Fruit fly (Drosophila melanogaster): ENCODE results near the gene Tango4.

Tango4 gene

DNA sequence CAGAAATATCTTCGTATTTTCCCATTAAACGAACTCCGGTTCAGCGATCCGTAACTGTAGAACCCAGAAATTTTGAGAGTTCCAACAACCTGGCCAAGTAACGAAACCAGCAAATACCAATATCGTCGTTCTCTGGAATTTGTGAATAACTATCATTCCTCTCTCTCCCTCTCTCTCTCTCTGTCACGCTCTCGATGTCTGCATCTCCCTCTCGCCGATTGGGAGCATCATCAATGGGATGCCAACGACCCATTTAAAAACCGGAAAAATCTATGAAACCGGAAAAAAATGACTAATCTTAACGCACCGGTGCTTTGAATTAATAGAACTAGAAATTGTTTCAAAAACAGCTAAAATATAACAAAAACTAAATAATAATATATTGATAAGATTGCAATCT lies 13.3 kb upstream of the Tango4 start (continued):
- TF ChIP-seq CG10979 (tag; optimal IDR thresholded peaks at IDR 0.05) (no peak), CG3281 (GFP tag; optimal IDR thresholded peaks at IDR 0.05) (no peak), vfl (GFP tag; optimal IDR thresholded peaks at IDR 0.05) (no peak), hbn (GFP tag; IDR thresholded peaks at IDR 0.05; ENCODE audit: partially characterized antibody) (no peak), Hmx (GFP tag; optimal IDR thresholded peaks at IDR 0.05) (no peak), Max (GFP tag; optimal IDR thresholded peaks at IDR 0.05) (no peak), trem (tag; optimal IDR thresholded peaks at IDR 0.05) (no peak), fd96Cb (tag; optimal IDR thresholded peaks at IDR 0.05) (no peak), CG16779 (GFP tag; IDR thresholded peaks at IDR 0.05) (no peak), fru (optimal IDR thresholded peaks at IDR 0.05) (no peak), Oaz (GFP tag; IDR thresholded peaks at IDR 0.05) (no peak), CG17802 (tag; optimal IDR thresholded peaks at IDR 0.05) (no peak), CG16813 (GFP tag; IDR thresholded peaks at IDR 0.05; ENCODE audit: partially characterized antibody) (no peak), Nf-YA (GFP tag; IDR thresholded peaks at IDR 0.05) (no peak), Trl (optimal IDR thresholded peaks at IDR 0.05) (peak; percentile 71 to 77), Trl (GFP tag; optimal IDR thresholded peaks at IDR 0.05) (no peak), CG13775 (GFP tag; optimal IDR thresholded peaks at IDR 0.05) (no peak), Atf3 (GFP tag; optimal IDR thresholded peaks at IDR 0.05) (no peak), cato (GFP tag; optimal IDR thresholded peaks at IDR 0.05; ENCODE audit: borderline replicate concordance) (no peak), twi (tag; optimal IDR thresholded peaks at IDR 0.05) (no peak), CG12769 (tag; optimal IDR thresholded peaks at IDR 0.05) (peak; percentile 77), D (optimal IDR thresholded peaks at IDR 0.05) (no peak), D (GFP tag; optimal IDR thresholded peaks at IDR 0.05) (no peak), CG11560 (tag; IDR thresholded peaks at IDR 0.05) (no peak), CG31441 (GFP tag; IDR thresholded peaks at IDR 0.05) (no peak), CG18599 (GFP tag; optimal IDR thresholded peaks at IDR 0.05) (no peak), dm (GFP tag; optimal IDR thresholded peaks at IDR 0.05) (no peak), CG9215 (GFP tag; IDR thresholded peaks at IDR 0.05) (no peak), sob (GFP tag; IDR thresholded peaks at IDR 0.05) (no peak), ssp (GFP tag; IDR thresholded peaks at IDR 0.05) (no peak), lbe (GFP tag; optimal IDR thresholded peaks at IDR 0.05) (no peak), Dad (GFP tag; optimal IDR thresholded peaks at IDR 0.05) (no peak), E2f1 (GFP tag; IDR thresholded peaks at IDR 0.05) (no peak), kni (GFP tag; optimal IDR thresholded peaks at IDR 0.05) (no peak), dmrt11E (tag; optimal IDR thresholded peaks at IDR 0.05) (no peak), CG1832 (GFP tag; optimal IDR thresholded peaks at IDR 0.05) (peak; percentile 60), unc-4 (GFP tag; IDR thresholded peaks at IDR 0.05; ENCODE audit: partially characterized antibody) (no peak), yki (optimal IDR thresholded peaks at IDR 0.05) (peak; percentile 44), CG8765 (GFP tag; IDR thresholded peaks at IDR 0.05) (no peak), grn (GFP tag; optimal IDR thresholded peaks at IDR 0.05) (peak; percentile 15), CG4424 (GFP tag; optimal IDR thresholded peaks at IDR 0.05) (no peak), sens (GFP tag) (peak; percentile 28)

DNA sequence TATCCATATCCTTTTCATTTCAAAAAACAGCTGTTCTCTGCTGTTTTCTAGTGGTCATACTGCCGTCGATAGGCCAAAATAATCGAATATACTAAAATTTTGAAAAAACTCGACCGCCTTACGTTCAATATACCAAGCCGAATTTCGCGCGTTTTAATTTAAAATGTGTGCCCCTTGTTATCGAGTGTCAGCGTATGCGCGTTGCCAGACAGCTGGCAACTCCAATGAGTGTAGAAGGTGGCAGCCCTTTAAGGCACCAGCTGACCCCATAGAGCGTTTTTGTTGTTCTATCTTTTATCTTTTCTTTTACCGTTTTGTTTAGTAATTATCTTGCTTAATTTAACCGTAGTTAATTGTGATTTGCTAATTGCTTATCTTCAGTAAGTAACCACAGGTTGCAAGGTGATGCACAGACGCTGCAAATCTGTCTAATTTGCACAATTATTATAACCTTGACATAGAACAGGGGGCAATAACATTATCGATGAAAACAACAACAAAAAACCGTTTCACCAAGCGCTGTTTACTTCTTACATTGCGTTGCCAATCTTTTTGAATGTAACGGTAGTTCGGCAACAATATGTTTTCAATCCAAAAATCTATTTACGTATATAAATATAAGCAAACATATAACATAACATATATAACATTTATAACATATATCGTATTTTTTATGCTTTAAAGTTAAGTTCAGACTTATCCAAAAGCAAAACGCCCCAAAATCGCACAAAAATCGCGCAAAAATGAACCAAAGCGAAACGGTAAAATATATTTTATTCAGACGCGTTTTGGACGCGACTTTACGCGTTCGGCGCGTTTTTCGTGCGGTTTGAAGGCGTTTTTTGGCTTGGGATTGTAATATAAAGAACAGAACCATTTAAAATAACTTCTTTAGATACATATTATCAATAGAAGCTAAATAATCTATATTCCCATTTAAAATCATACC lies 8.4 kb upstream of the Tango4 start, which contains the start of the genes CG1492 and regucalcin:
CG1492 (minus strand) TSS at position 63 of the 949 bp plus-strand sequence.
regucalcin (plus strand) TSS at position 229 of the 949 bp plus-strand sequence.
- TF ChIP-seq nerfin-1 (tag; optimal IDR thresholded peaks at IDR 0.05) (no peak), Hsf (GFP tag; optimal IDR thresholded peaks at IDR 0.05) (no peak), YL-1 (GFP tag; optimal IDR thresholded peaks at IDR 0.05) (peak; percentile 22), dm (GFP tag; optimal IDR thresholded peaks at IDR 0.05) (no peak), nom (GFP tag; optimal IDR thresholded peaks at IDR 0.05) (no peak), CG16779 (GFP tag; IDR thresholded peaks at IDR 0.05) (no peak), Dref (GFP tag; IDR thresholded peaks at IDR 0.05) (peak; percentile 85), C15 (GFP tag; IDR thresholded peaks at IDR 0.05) (no peak), gcm2 (GFP tag; optimal IDR thresholded peaks at IDR 0.05) (no peak), sisA (GFP tag; IDR thresholded peaks at IDR 0.05) (no peak), Awh (GFP tag; IDR thresholded peaks at IDR 0.05) (no peak), mirr (GFP tag; optimal IDR thresholded peaks at IDR 0.05) (no peak), kni (GFP tag; optimal IDR thresholded peaks at IDR 0.05) (no peak), Dll (GFP tag; IDR thresholded peaks at IDR 0.05; ENCODE audit: partially characterized antibody) (no peak; the same call in 3 of the 4 replicates)

Measured in whole organism, embryonic.